Fruit fly (Drosophila melanogaster) whole organism, embryonic: ENCODE data around the gene GluRIID.
A peak's percentile ranks its signal among the peaks of the same experiment; 100 is the strongest.

Source experiments
- Awh ChIP-seq: fragments of 200-800 bp; sonication (Bioruptor generic); IDR thresholded peaks from 2 replicates; pipeline ENCODE4, ENCODE4 v1.3.6; 2022; ENCODE audit warnings: missing biosample characterization, missing genetic modification characterization
- BEAF-32 ChIP-seq: fragments of 200-800 bp; sonication (Bioruptor generic); optimal IDR thresholded peaks from 3 replicates; lab custom pipeline; 2017; ENCODE audit warnings: missing biosample characterization, missing genetic modification characterization, mild to moderate bottlenecking, moderate library complexity, missing genetic modification reagents
- Bgb ChIP-seq: fragments of 200-800 bp; sonication (Bioruptor generic); IDR thresholded peaks from 2 replicates; pipeline ENCODE4 v1.3.6; 2022; ENCODE audit warnings: missing biosample characterization, missing genetic modification characterization; ENCODE audit not compliant: partially characterized antibody
- CG11696 ChIP-seq: fragments of 200-800 bp; sonication (Bioruptor generic); IDR thresholded peaks from 2 replicates; pipeline ENCODE4 v1.3.6; 2022; ENCODE audit warnings: missing biosample characterization, missing genetic modification characterization
- CG1233 ChIP-seq: fragments of 200-800 bp; sonication (Bioruptor generic); optimal IDR thresholded peaks from 4 replicates; lab custom pipeline; 2018; ENCODE audit warnings: missing biosample characterization, mild to moderate bottlenecking, missing genetic modification characterization
- CG17359 ChIP-seq: fragments of 200-800 bp; sonication (Bioruptor generic); optimal IDR thresholded peaks from 3 replicates; lab custom pipeline; 2018; ENCODE audit warnings: missing biosample characterization, mild to moderate bottlenecking, missing genetic modification characterization, moderate library complexity
- CG18764 ChIP-seq: fragments of 200-800 bp; sonication (Bioruptor generic); optimal IDR thresholded peaks from 3 replicates; lab custom pipeline; 2016; ENCODE audit warnings: missing biosample characterization, missing genetic modification characterization
- CG30431 ChIP-seq: fragments of 200-800 bp; sonication (Bioruptor generic); optimal IDR thresholded peaks from 2 replicates; lab custom pipeline; 2017; ENCODE audit warnings: missing biosample characterization, missing genetic modification characterization
- CG42726 ChIP-seq: fragments of 200-800 bp; sonication (Bioruptor generic); IDR thresholded peaks from 2 replicates; pipeline ENCODE4 v1.3.6; 2022; ENCODE audit warnings: missing biosample characterization, missing genetic modification characterization; ENCODE audit not compliant: partially characterized antibody
- CG4360 ChIP-seq: fragments of 200-800 bp; sonication (Bioruptor generic); IDR thresholded peaks from 2 replicates; pipeline ENCODE4 v1.3.6; 2022; ENCODE audit warnings: missing biosample characterization, missing genetic modification characterization
- CG6254 ChIP-seq: fragments of 200-800 bp; sonication (Bioruptor generic); optimal IDR thresholded peaks from 3 replicates; lab custom pipeline; 2017; ENCODE audit warnings: mild to moderate bottlenecking, missing biosample characterization, missing genetic modification reagents, missing genetic modification characterization
- CG6765 ChIP-seq: fragments of 200-800 bp; sonication (Bioruptor generic); optimal IDR thresholded peaks from 3 replicates; lab custom pipeline; 2017; ENCODE audit warnings: missing biosample characterization, mild to moderate bottlenecking, missing genetic modification characterization
- Doc3 ChIP-seq: fragments of 200-800 bp; sonication (Bioruptor generic); IDR thresholded peaks from 3 replicates; pipeline ENCODE4 v1.3.6; 2022; ENCODE audit warnings: missing biosample characterization, missing genetic modification characterization; ENCODE audit not compliant: partially characterized antibody
- E2f2 ChIP-seq: fragments of 200-800 bp; sonication (Bioruptor generic); IDR thresholded peaks from 2 replicates; pipeline ENCODE4 v1.3.6; 2022; ENCODE audit warnings: missing biosample characterization, missing genetic modification characterization
- HHEX ChIP-seq: fragments of 200-800 bp; sonication (Bioruptor generic); optimal IDR thresholded peaks from 3 replicates; lab custom pipeline; 2017; ENCODE audit warnings: missing biosample characterization, mild to moderate bottlenecking, missing genetic modification characterization, missing genetic modification reagents
- HLHmδ ChIP-seq: fragments of 200-800 bp; sonication (Bioruptor generic); optimal IDR thresholded peaks from 2 replicates; lab custom pipeline; 2018; ENCODE audit warnings: missing biosample characterization, mild to moderate bottlenecking, missing genetic modification characterization, moderate library complexity
- MBD-R2 ChIP-seq: fragments of 200-800 bp; sonication (Bioruptor generic); IDR thresholded peaks from 2 replicates; pipeline ENCODE4 v1.3.6; 2022; ENCODE audit warnings: missing biosample characterization, missing genetic modification characterization
- Med ChIP-seq: fragments of 200-800 bp; sonication (Bioruptor generic); peaks from one replicate; lab custom pipeline; 2016; ENCODE audit warnings: missing biosample characterization, missing genetic modification characterization, mild to moderate bottlenecking, inconsistent platforms, moderate library complexity
- Myb ChIP-seq: fragments of 200-800 bp; sonication (Bioruptor generic); optimal IDR thresholded peaks from 2 replicates; lab custom pipeline; 2016; ENCODE audit warnings: missing biosample characterization, missing genetic modification characterization
- Opbp ChIP-seq: fragments of 200-800 bp; sonication (Bioruptor generic); IDR thresholded peaks from 3 replicates; pipeline ENCODE4 v1.3.6; 2022; ENCODE audit warnings: missing biosample characterization, missing genetic modification characterization; ENCODE audit not compliant: partially characterized antibody
- Scr ChIP-seq: fragments of 200-800 bp; sonication (Bioruptor generic); IDR thresholded peaks from 2 replicates; pipeline ENCODE4 v1.3.6; 2022; ENCODE audit warnings: missing biosample characterization, missing genetic modification characterization; ENCODE audit not compliant: partially characterized antibody
- Usf ChIP-seq: fragments of 200-800 bp; sonication (Bioruptor generic); optimal IDR thresholded peaks from 2 replicates; lab custom pipeline; 2017; ENCODE audit warnings: missing genotype, missing biosample characterization, missing genetic modification characterization
- YL-1 ChIP-seq: fragments of 200-800 bp; sonication (Bioruptor generic); optimal IDR thresholded peaks from 3 replicates; lab custom pipeline; 2017; ENCODE audit warnings: missing biosample characterization, mild to moderate bottlenecking, missing genetic modification characterization
- chinmo ChIP-seq: fragments of 200-800 bp; sonication (Bioruptor generic); IDR thresholded peaks from 4 replicates; pipeline ENCODE4 v1.3.6; 2022; ENCODE audit warnings: missing biosample characterization, missing genetic modification characterization; ENCODE audit not compliant: partially characterized antibody
- eyg ChIP-seq: fragments of 200-800 bp; sonication (Bioruptor generic); optimal IDR thresholded peaks from 3 replicates; lab custom pipeline; 2016; ENCODE audit warnings: missing biosample characterization, missing genetic modification characterization
- gem ChIP-seq: fragments of 200-800 bp; sonication (Bioruptor generic); optimal IDR thresholded peaks from 2 replicates; lab custom pipeline; 2019; ENCODE audit warnings: missing biosample characterization, mild to moderate bottlenecking, missing genetic modification characterization, moderate library complexity
- hb ChIP-seq: fragments of 200-800 bp; sonication (Bioruptor generic); IDR thresholded peaks from 3 replicates; pipeline ENCODE4 v1.3.6; 2022; ENCODE audit warnings: missing biosample characterization, missing genetic modification characterization; ENCODE audit not compliant: partially characterized antibody
- hbn ChIP-seq: fragments of 200-800 bp; sonication (Bioruptor generic); IDR thresholded peaks from 2 replicates; pipeline ENCODE4 v1.3.6; 2022; ENCODE audit warnings: missing biosample characterization, missing genetic modification characterization; ENCODE audit not compliant: partially characterized antibody
- hkb ChIP-seq, 2 experiments: fragments of 200-800 bp in 1 of 2; fragments of >200 bp in 1 of 2; sonication (Bioruptor generic) in 1 of 2; IDR thresholded peaks in 1 of 2; optimal IDR thresholded peaks in 1 of 2; 2 replicates each; pipeline versions ENCODE4 v1.3.6 to Lab custom; 2017 to 2022; ENCODE audit warnings: missing biosample characterization in 1 of 2, missing genetic modification characterization in 1 of 2
- knrl ChIP-seq: fragments of 200-800 bp; sonication (Bioruptor generic); IDR thresholded peaks from 3 replicates; pipeline ENCODE4 v1.3.6; 2022; ENCODE audit warnings: missing biosample characterization, missing genetic modification characterization; ENCODE audit not compliant: partially characterized antibody
- lov ChIP-seq, 2 experiments: fragments of 200-800 bp in 1 of 2; fragments of >200 bp in 1 of 2; sonication (Bioruptor generic) in 1 of 2; IDR thresholded peaks in 1 of 2; optimal IDR thresholded peaks in 1 of 2; 2 replicates in 1 of 2; 3 replicates in 1 of 2; pipeline versions ENCODE4 v1.3.6 to Lab custom; 2017 to 2022; ENCODE audit warnings: missing biosample characterization in 1 of 2, missing genetic modification characterization in 1 of 2
- mld ChIP-seq: fragments of 200-800 bp; sonication (Bioruptor generic); IDR thresholded peaks from 3 replicates; pipeline ENCODE4 v1.3.6; 2022; ENCODE audit warnings: missing biosample characterization, missing genetic modification characterization; ENCODE audit not compliant: partially characterized antibody
- nom ChIP-seq: fragments of 200-800 bp; sonication (Bioruptor generic); optimal IDR thresholded peaks from 2 replicates; lab custom pipeline; 2017; ENCODE audit warnings: missing biosample characterization, missing genetic modification characterization, mild to moderate bottlenecking, moderate library complexity, missing genetic modification reagents
- onecut ChIP-seq: fragments of 200-800 bp; sonication (Bioruptor generic); IDR thresholded peaks from 2 replicates; pipeline ENCODE4 v1.3.6; 2022; ENCODE audit warnings: missing biosample characterization, missing genetic modification characterization
- org-1 ChIP-seq: fragments of 200-800 bp; sonication (Bioruptor generic); optimal IDR thresholded peaks from 2 replicates; lab custom pipeline; 2017; ENCODE audit warnings: missing biosample characterization, missing genetic modification characterization
- otp ChIP-seq: fragments of 200-800 bp; sonication (Bioruptor generic); IDR thresholded peaks from 3 replicates; pipeline ENCODE4, ENCODE4 v1.3.6; 2022; ENCODE audit warnings: missing biosample characterization, missing genetic modification characterization
- pan ChIP-seq, 4 experiments: fragments of >200 bp in 3 of 4; fragments of 200-800 bp in 1 of 4; sonication (Bioruptor generic) in 1 of 4; optimal IDR thresholded peaks in 3 of 4; IDR thresholded peaks in 1 of 4; 2 replicates each; pipeline versions ENCODE4 v1.3.6 to Lab custom; 2017 to 2022; ENCODE audit warnings: missing biosample characterization in 2 of 4, missing genetic modification characterization in 2 of 4, mixed read lengths in 1 of 4
- slou ChIP-seq: fragments of 200-800 bp; sonication (Bioruptor generic); optimal IDR thresholded peaks from 3 replicates; lab custom pipeline; 2016; ENCODE audit warnings: missing biosample characterization, missing genetic modification characterization
- sna ChIP-seq: fragments of 200-800 bp; sonication (Bioruptor generic); IDR thresholded peaks from 2 replicates; pipeline ENCODE4 v1.3.6; 2022; ENCODE audit warnings: missing biosample characterization, missing genetic modification characterization; ENCODE audit not compliant: partially characterized antibody
- trem ChIP-seq: fragments of 200-800 bp; optimal IDR thresholded peaks from 3 replicates; lab custom pipeline; 2019; ENCODE audit warnings: missing biosample characterization, mild to moderate bottlenecking, missing genetic modification characterization, moderate library complexity
- wek ChIP-seq: fragments of 200-800 bp; sonication (Bioruptor generic); optimal IDR thresholded peaks from 3 replicates; lab custom pipeline; 2018; ENCODE audit warnings: missing biosample characterization, mild to moderate bottlenecking, missing genetic modification characterization, moderate library complexity
- zen2 ChIP-seq: fragments of 200-800 bp; sonication (Bioruptor generic); IDR thresholded peaks from 3 replicates; pipeline ENCODE4 v1.3.6; 2022; ENCODE audit warnings: missing biosample characterization, missing genetic modification characterization; ENCODE audit not compliant: partially characterized antibody

The GluRIID gene

dm6 chr3R:20635735-20636134 is 16.5 kb downstream of the GluRIID start (continued):
- TF ChIP-seq slou (no peak), CG6765 (GFP tag; lab: Kevin White, UChicago) (peak; percentile 13), CG18764 (GFP tag; lab: Kevin White, UChicago) (no peak), Awh (GFP tag; lab: Robert Waterston, UW) (0 out of 2 replicates have a peak, but pooled peaks have one; percentile 30), otp (GFP tag; lab: Robert Waterston, UW) (0 out of 3 replicates have a peak, but pooled peaks have one; percentile 41), CG6254 (GFP tag; lab: Kevin White, UChicago) (peak; percentile 100), nom (GFP tag; lab: Kevin White, UChicago) (no peak), Opbp (GFP tag; lab: Robert Waterston, UW) (0 out of 3 replicates have a peak, but pooled peaks have one; percentile 26), wek (GFP tag; lab: Kevin White, UChicago) (no peak), E2f2 (GFP tag; lab: Robert Waterston, UW) (peak; percentile 93), MBD-R2 (GFP tag; lab: Robert Waterston, UW) (peak; percentile 41; the same call in 1 of the 2 replicates), eyg (GFP tag; lab: Kevin White, UChicago) (peak; percentile 5), onecut (GFP tag; lab: Robert Waterston, UW) (peak; percentile 99), hb (GFP tag; lab: Robert Waterston, UW) (no peak), CG4360 (GFP tag; lab: Robert Waterston, UW) (0 out of 2 replicates have a peak, but pooled peaks have one; percentile 9), YL-1 (peak; percentile 49)

DNA sequence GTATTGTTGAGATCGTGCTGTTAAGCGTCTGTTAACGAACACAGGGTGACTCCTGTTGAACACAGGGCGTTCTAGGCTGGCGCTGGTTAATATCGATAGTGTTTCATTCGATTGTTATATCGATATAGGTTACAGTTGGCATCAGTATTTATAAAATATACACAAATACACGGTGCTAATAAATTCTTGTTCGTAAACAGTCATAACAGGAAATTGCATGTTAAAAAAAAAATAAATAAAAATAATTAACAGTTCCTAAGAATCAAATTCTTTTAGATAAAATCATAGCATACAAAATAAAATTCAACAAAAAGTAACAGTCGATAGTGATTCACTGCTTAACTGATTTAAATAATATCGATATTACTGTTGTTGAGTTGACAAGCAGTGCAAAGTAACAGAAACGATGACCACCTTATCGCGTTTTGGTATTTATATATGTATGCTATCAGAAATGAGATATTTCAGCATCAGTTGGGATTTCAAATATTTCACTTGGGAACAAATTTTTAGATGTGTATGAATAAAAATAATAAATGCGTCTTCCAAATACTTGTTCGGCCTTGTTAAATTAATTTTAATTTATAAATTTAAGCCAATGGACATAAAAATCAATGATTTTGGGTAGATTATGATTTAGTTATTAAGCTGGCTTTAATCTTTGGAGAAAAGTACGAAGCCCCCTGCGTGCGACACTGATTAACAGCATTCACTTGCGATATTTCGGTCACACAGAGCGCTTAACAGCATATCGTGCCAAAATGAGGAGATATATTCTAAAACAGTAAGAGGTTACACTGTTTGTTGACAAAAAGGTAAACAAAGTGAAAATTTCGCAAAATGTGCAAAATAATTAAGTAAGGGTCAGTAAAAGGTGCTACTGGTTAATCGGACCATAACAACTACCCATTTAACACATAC is 17.3 kb downstream of the GluRIID start, which contains the start of the genes Pi3K92E and Lrrk:
Gene Pi3K92E, minus strand, starts transcription at position 59 of the 921 bp plus-strand sequence.
Gene Lrrk, plus strand, starts transcription at position 807 of the 921 bp plus-strand sequence.
- TF ChIP-seq hkb (optimal IDR thresholded peaks at IDR 0.05; lab: Kevin White, UChicago) (no peak), hkb (GFP tag; IDR thresholded peaks at IDR 0.05; lab: Robert Waterston, UW) (0 out of 2 replicates have a peak, but pooled peaks have one; percentile 5), lov (optimal IDR thresholded peaks at IDR 0.05; lab: Kevin White, UChicago) (no peak), lov (GFP tag; IDR thresholded peaks at IDR 0.05; lab: Robert Waterston, UW) (0 out of 3 replicates have a peak, but pooled peaks have one; percentile 49), mld (GFP tag; lab: Robert Waterston, UW) (peak; percentile 83; the same call in 2 of the 3 replicates), org-1 (GFP tag; lab: Kevin White, UChicago) (no peak), CG1233 (GFP tag; lab: Kevin White, UChicago) (peak; percentile 39), Doc3 (peak; percentile 74), pan (optimal IDR thresholded peaks at IDR 0.05; lab: Kevin White, UChicago) (no peak), pan (GFP tag; optimal IDR thresholded peaks at IDR 0.05 in 1 of 2, IDR thresholded peaks at IDR 0.05 in 1 of 2) (peak in 1 of 2 experiments; percentile 8), CG17359 (tag; lab: Kevin White, UChicago) (peak; percentile 21), Usf (GFP tag; lab: Kevin White, UChicago) (no peak), Med (GFP tag; lab: Kevin White, UChicago) (peak; percentile 88), Myb (GFP tag; lab: Kevin White, UChicago) (peak; percentile 94), chinmo (GFP tag; lab: Robert Waterston, UW) (peak; percentile 77; the same call in 2 of the 4 replicates), Scr (peak; percentile 87), BEAF-32 (GFP tag; lab: Kevin White, UChicago) (peak; percentile 84), HLHmδ (GFP tag; lab: Kevin White, UChicago) (peak; percentile 58), knrl (GFP tag; lab: Robert Waterston, UW) (peak; percentile 89), hbn (GFP tag; lab: Robert Waterston, UW) (peak; percentile 64), zen2 (GFP tag; lab: Robert Waterston, UW) (peak; percentile 78; the same call in 2 of the 3 replicates), CG42726 (GFP tag; lab: Robert Waterston, UW) (peak; percentile 84), sna (peak; percentile 88), HHEX (GFP tag; lab: Kevin White, UChicago) (peak; percentile 1), CG30431 (GFP tag; lab: Kevin White, UChicago) (no peak), CG11696 (GFP tag; lab: Robert Waterston, UW) (0 out of 2 replicates have a peak, but pooled peaks have one; percentile 16), YL-1 (no peak), gem (tag; lab: Kevin White, UChicago) (no peak), Bgb (GFP tag; lab: Robert Waterston, UW) (peak; percentile 86), trem (tag; lab: Kevin White, UChicago) (peak; percentile 15)
